Worm (Caenorhabditis elegans) whole organism, late embryonic: ENCODE data around the gene prp-8.
A peak's percentile ranks its signal among the peaks of the same experiment; 100 is the strongest.

Experiments
- C38D4.7 ChIP-seq: fragments of 200-800 bp; sonication (Bioruptor generic); optimal IDR thresholded peaks from 2 replicates; lab custom pipeline; 2018; ENCODE audit warnings: mild to moderate bottlenecking, missing genetic modification characterization, moderate library complexity, missing compliant biosample characterization
- F13H6.1 ChIP-seq: sonication (generic microtip); optimal IDR thresholded peaks from 2 replicates; lab custom pipeline; 2016; ENCODE audit warnings: missing genetic modification characterization, missing compliant biosample characterization
- ahr-1 ChIP-seq: sonication (generic microtip); optimal IDR thresholded peaks from 2 replicates; lab custom pipeline; 2016; ENCODE audit warnings: missing genetic modification characterization, missing compliant biosample characterization
- ama-1 ChIP-seq: fragments of 150-350 bp; optimal IDR thresholded peaks from 2 replicates; lab custom pipeline; 2014
- ceh-14 ChIP-seq: sonication (generic microtip); optimal IDR thresholded peaks from 2 replicates; lab custom pipeline; 2016; ENCODE audit warnings: missing genotype, missing genetic modification characterization, missing compliant biosample characterization
- ceh-18 ChIP-seq: sonication (generic microtip); optimal IDR thresholded peaks from 2 replicates; lab custom pipeline; 2016; ENCODE audit warnings: missing genetic modification characterization, missing compliant biosample characterization
- ceh-19 ChIP-seq: fragments of 200-800 bp; sonication (Bioruptor generic); optimal IDR thresholded peaks from 2 replicates; lab custom pipeline; 2018; ENCODE audit warnings: mild to moderate bottlenecking, missing genetic modification characterization, missing compliant biosample characterization
- ceh-2 ChIP-seq: sonication (generic microtip); optimal IDR thresholded peaks from 2 replicates; lab custom pipeline; 2016; ENCODE audit warnings: missing genotype, missing genetic modification characterization, missing compliant biosample characterization
- ceh-22 ChIP-seq: sonication (generic microtip); optimal IDR thresholded peaks from 2 replicates; lab custom pipeline; 2017; ENCODE audit warnings: missing biosample characterization, missing genetic modification characterization
- ceh-30 ChIP-seq: fragments of 150-350 bp; optimal IDR thresholded peaks from 2 replicates; lab custom pipeline; 2014; ENCODE audit warnings: missing biosample characterization, missing genetic modification characterization
- ceh-31 ChIP-seq: sonication (generic microtip); optimal IDR thresholded peaks from 2 replicates; lab custom pipeline; 2016; ENCODE audit warnings: missing genetic modification characterization, missing compliant biosample characterization
- ceh-34 ChIP-seq: sonication (generic microtip); optimal IDR thresholded peaks from 2 replicates; lab custom pipeline; 2016; ENCODE audit warnings: mild to moderate bottlenecking, missing genetic modification characterization, missing compliant biosample characterization
- ceh-48 ChIP-seq: sonication (generic microtip); optimal IDR thresholded peaks from 2 replicates; lab custom pipeline; 2016; ENCODE audit warnings: missing genetic modification characterization, inconsistent platforms, missing compliant biosample characterization
- dmd-4 ChIP-seq: sonication (generic microtip); optimal IDR thresholded peaks from 2 replicates; lab custom pipeline; 2016; ENCODE audit warnings: borderline replicate concordance, missing genetic modification characterization, missing compliant biosample characterization
- dve-1 ChIP-seq: sonication (generic microtip); optimal IDR thresholded peaks from 2 replicates; lab custom pipeline; 2017; ENCODE audit warnings: antibody characterized with exemption, mild to moderate bottlenecking, missing genetic modification characterization, missing compliant biosample characterization
- elt-4 ChIP-seq: sonication (generic microtip); optimal IDR thresholded peaks from 2 replicates; lab custom pipeline; 2016; ENCODE audit warnings: missing genetic modification characterization, missing compliant biosample characterization
- ets-4 ChIP-seq: sonication (generic microtip); optimal IDR thresholded peaks from 2 replicates; lab custom pipeline; 2016; ENCODE audit warnings: missing genetic modification characterization, missing compliant biosample characterization
- eyg-1 ChIP-seq: sonication (generic microtip); optimal IDR thresholded peaks from 2 replicates; lab custom pipeline; 2016; ENCODE audit warnings: missing genotype, missing genetic modification characterization, missing compliant biosample characterization
- hlh-13 ChIP-seq: fragments of 200-800 bp; sonication (Bioruptor generic); optimal IDR thresholded peaks from 2 replicates; lab custom pipeline; 2018; ENCODE audit warnings: mild to moderate bottlenecking, missing genetic modification characterization, missing compliant biosample characterization
- hlh-30 ChIP-seq: sonication (generic microtip); optimal IDR thresholded peaks from 2 replicates; lab custom pipeline; 2017; ENCODE audit warnings: antibody characterized with exemption, missing genetic modification characterization, missing compliant biosample characterization; ENCODE audit not compliant: insufficient read depth
- hlh-6 ChIP-seq: sonication (generic microtip); optimal IDR thresholded peaks from 2 replicates; lab custom pipeline; 2016; ENCODE audit warnings: missing genotype, missing genetic modification characterization, missing compliant biosample characterization
- hlh-8 ChIP-seq: sonication (generic microtip); optimal IDR thresholded peaks from 2 replicates; lab custom pipeline; 2016; ENCODE audit warnings: missing genotype, missing genetic modification characterization, missing compliant biosample characterization
- lim-6 ChIP-seq: sonication (generic microtip); optimal IDR thresholded peaks from 2 replicates; lab custom pipeline; 2016; ENCODE audit warnings: missing genetic modification characterization, missing compliant biosample characterization
- madf-2 ChIP-seq: sonication (generic microtip); optimal IDR thresholded peaks from 2 replicates; lab custom pipeline; 2017; ENCODE audit warnings: missing genetic modification characterization, missing compliant biosample characterization
- nfya-1 ChIP-seq: sonication (generic microtip); optimal IDR thresholded peaks from 2 replicates; lab custom pipeline; 2017; ENCODE audit warnings: missing genetic modification characterization, mild to moderate bottlenecking, missing compliant biosample characterization, antibody characterized with exemption, moderate library complexity
- nhr-11 ChIP-seq: fragments of 150-350 bp; optimal IDR thresholded peaks from 2 replicates; lab custom pipeline; 2014; ENCODE audit warnings: missing biosample characterization, missing genetic modification characterization
- nhr-232 ChIP-seq: sonication (generic microtip); optimal IDR thresholded peaks from 2 replicates; lab custom pipeline; 2016; ENCODE audit warnings: missing genetic modification characterization, missing compliant biosample characterization
- odd-2 ChIP-seq: sonication (generic microtip); optimal IDR thresholded peaks from 2 replicates; lab custom pipeline; 2017; ENCODE audit warnings: antibody characterized with exemption, mild to moderate bottlenecking, missing genetic modification characterization, missing compliant biosample characterization
- pag-3 ChIP-seq: sonication (generic microtip); optimal IDR thresholded peaks from 2 replicates; lab custom pipeline; 2016; ENCODE audit warnings: missing compliant biosample characterization, missing genetic modification characterization, borderline replicate concordance
- pax-1 ChIP-seq: fragments of 150-350 bp; optimal IDR thresholded peaks from 2 replicates; lab custom pipeline; 2014; ENCODE audit warnings: missing biosample characterization, missing genetic modification characterization
- pha-4 ChIP-seq: fragments of 150-350 bp; optimal IDR thresholded peaks from 2 replicates; lab custom pipeline; 2018; ENCODE audit warnings: missing biosample characterization, missing genetic modification reagents, missing genetic modification characterization
- pqm-1 ChIP-seq: sonication (generic microtip); optimal IDR thresholded peaks from 2 replicates; lab custom pipeline; 2016; ENCODE audit warnings: missing genetic modification characterization, missing compliant biosample characterization
- rnt-1 ChIP-seq: sonication (generic microtip); optimal IDR thresholded peaks from 2 replicates; lab custom pipeline; 2016; ENCODE audit warnings: missing genetic modification characterization, missing compliant biosample characterization
- sdc-2 ChIP-seq: sonication (generic microtip); optimal IDR thresholded peaks from 2 replicates; lab custom pipeline; 2016; ENCODE audit warnings: missing genotype, missing genetic modification characterization, missing compliant biosample characterization
- sox-2 ChIP-seq: fragments of 200-800 bp; sonication (Bioruptor generic); IDR thresholded peaks from 2 replicates; pipeline ENCODE4 v1.3.6; 2022; ENCODE audit warnings: missing genetic modification reagents, missing genetic modification characterization, missing compliant biosample characterization
- tbx-7 ChIP-seq: sonication (generic microtip); optimal IDR thresholded peaks from 2 replicates; lab custom pipeline; 2016; ENCODE audit warnings: missing genotype, missing genetic modification characterization, missing compliant biosample characterization
- unc-3 ChIP-seq, 2 experiments: fragments of 200-800 bp in 1 of 2; sonication (Bioruptor generic) in 1 of 2; sonication (generic microtip) in 1 of 2; conservative IDR thresholded peaks in 1 of 2; optimal IDR thresholded peaks in 1 of 2; 2 replicates each; pipeline versions ENCODE4 v1.3.6 to Lab custom; 2016 to 2022; ENCODE audit warnings: missing compliant biosample characterization in 2 of 2, missing genetic modification characterization in 2 of 2, missing genetic modification reagents in 1 of 2
- unc-42 ChIP-seq: sonication (generic microtip); optimal IDR thresholded peaks from 2 replicates; lab custom pipeline; 2016; ENCODE audit warnings: missing genotype, missing genetic modification characterization, missing compliant biosample characterization
- unc-55 ChIP-seq: sonication (generic microtip); optimal IDR thresholded peaks from 2 replicates; lab custom pipeline; 2017; ENCODE audit warnings: missing biosample characterization, missing genetic modification reagents, missing genetic modification characterization
- zip-5 ChIP-seq: sonication (generic microtip); optimal IDR thresholded peaks from 2 replicates; lab custom pipeline; 2016; ENCODE audit warnings: missing genetic modification characterization, missing compliant biosample characterization

prp-8 gene

ce11 chrIII:8201117-8201516 is 36.9 kb downstream of the prp-8 start, which contains the start of gene unc-36:
Gene unc-36 (minus strand): TSS chrIII:8201217.
- TF ChIP-seq unc-3 (GFP tag; conservative IDR thresholded peaks at IDR 0.05; lab: Robert Waterston, UW) (no peak), unc-3 (tag; optimal IDR thresholded peaks at IDR 0.05; lab: Kevin White, UChicago) (no peak), madf-2 (tag; lab: Kevin White, UChicago) (no peak), F13H6.1 (tag; lab: Kevin White, UChicago) (no peak), ama-1 (lab: Kevin White, UChicago) (no peak), pha-4 (tag; lab: Kevin White, UChicago) (no peak), dmd-4 (tag; lab: Kevin White, UChicago) (no peak), ceh-48 (tag; lab: Kevin White, UChicago) (no peak)
- TF ChIP-seq, all 69 proteins: peak for 0

ce11 chrIII:8201760-8202159 is 37.6 kb downstream of the prp-8 start:
- TF ChIP-seq ets-4 (no peak), zip-5 (tag; lab: Kevin White, UChicago) (no peak), rnt-1 (peak; percentile 18), odd-2 (no peak), unc-42 (tag; lab: Kevin White, UChicago) (peak; percentile 83), tbx-7 (tag; lab: Kevin White, UChicago) (no peak), ceh-14 (peak; percentile 33), ceh-31 (tag; lab: Kevin White, UChicago) (peak; percentile 78), ceh-18 (tag; lab: Kevin White, UChicago) (peak; percentile 68), ceh-19 (GFP tag; lab: Kevin White, UChicago) (peak; percentile 33), hlh-30 (peak; percentile 60), unc-55 (peak; percentile 51), ceh-48 (tag; lab: Kevin White, UChicago) (peak; percentile 78), nfya-1 (tag; lab: Kevin White, UChicago) (peak; percentile 51), sdc-2 (tag; lab: Kevin White, UChicago) (peak; percentile 42), ceh-34 (tag; lab: Kevin White, UChicago) (peak; percentile 63)

DNA sequence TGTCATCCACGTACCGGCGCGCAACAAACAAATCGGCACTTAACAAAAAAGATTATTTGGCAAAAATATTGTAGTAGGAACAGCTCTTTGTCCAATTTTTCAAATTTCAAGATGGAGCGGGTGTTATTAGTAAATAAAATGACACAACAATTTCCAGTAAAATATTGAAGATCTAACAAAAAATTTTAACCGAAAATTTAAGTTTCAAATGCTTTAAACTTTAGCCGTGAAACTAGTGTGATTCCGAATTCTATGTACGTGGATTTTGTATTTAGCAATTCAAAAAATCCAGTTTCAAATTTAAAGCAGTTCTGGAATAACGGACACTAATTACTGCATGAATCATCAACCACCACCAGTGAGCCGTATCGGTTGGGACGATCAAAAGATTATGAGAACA is 38.6 kb downstream of the prp-8 start, which contains the start of gene snb-5:
snb-5 (plus strand) TSS at position 301 of the 400 bp plus-strand sequence.
- TF ChIP-seq pax-1 (tag; lab: Kevin White, UChicago) (no peak), lim-6 (no peak), ets-4 (no peak), unc-3 (GFP tag; conservative IDR thresholded peaks at IDR 0.05; lab: Robert Waterston, UW) (no peak), unc-3 (tag; optimal IDR thresholded peaks at IDR 0.05; lab: Kevin White, UChicago) (no peak), dve-1 (tag; lab: Kevin White, UChicago) (no peak), F13H6.1 (tag; lab: Kevin White, UChicago) (no peak), nhr-11 (no peak), pag-3 (tag; lab: Kevin White, UChicago) (no peak), sox-2 (no peak), ceh-2 (tag; lab: Kevin White, UChicago) (no peak), nhr-232 (no peak), eyg-1 (no peak), hlh-6 (tag; lab: Kevin White, UChicago) (no peak), ceh-48 (tag; lab: Kevin White, UChicago) (no peak)
- TF ChIP-seq, all 69 proteins: peak for 0

- no peak for TF ChIP-seq ceh-30 (tag; lab: Kevin White, UChicago)
- no peak for TF ChIP-seq pqm-1
- no peak for TF ChIP-seq elt-4
- TF ChIP-seq sdc-2 (tag; lab: Kevin White, UChicago): no peak
- no peak for TF ChIP-seq ceh-22
- no peak for TF ChIP-seq C38D4.7
- no peak for TF ChIP-seq hlh-8 (tag; lab: Kevin White, UChicago)
- TF ChIP-seq F13H6.1 (tag; lab: Kevin White, UChicago): no peak
- no peak for TF ChIP-seq ahr-1 (tag; lab: Kevin White, UChicago)
- no peak for TF ChIP-seq hlh-13
- TF ChIP-seq, all 69 proteins: peak for 0
These were observed 45.6 kb downstream of the prp-8 start, which contains the start of gene C30A5.10 for ce11 chrIII:8209775-8210174. Gene C30A5.10 (minus strand): TSS chrIII:8209875.
